Worm (Caenorhabditis elegans) whole organism, L1 larva: ENCODE results near the gene sru-13.

Experiments used
- aly-2 ChIP-seq: fragments of 150-350 bp; optimal IDR thresholded peaks from 2 replicates; lab custom pipeline; 2014; ENCODE audit warnings: missing biosample characterization, missing genetic modification characterization
- ama-1 ChIP-seq: fragments of 150-350 bp; optimal IDR thresholded peaks from 2 replicates; lab custom pipeline; 2014
- lin-13 ChIP-seq: fragments of 150-350 bp; optimal IDR thresholded peaks from 2 replicates; lab custom pipeline; 2014; ENCODE audit warnings: missing biosample characterization, missing genetic modification reagents, missing genetic modification characterization
- lin-39 ChIP-seq: fragments of 150-350 bp; optimal IDR thresholded peaks from 2 replicates; lab custom pipeline; 2014; ENCODE audit warnings: missing biosample characterization, missing genetic modification reagents, missing genetic modification characterization
- skn-1 ChIP-seq: fragments of 150-350 bp; optimal IDR thresholded peaks from 2 replicates; lab custom pipeline; 2014; ENCODE audit warnings: missing biosample characterization, missing genetic modification characterization

DNA sequence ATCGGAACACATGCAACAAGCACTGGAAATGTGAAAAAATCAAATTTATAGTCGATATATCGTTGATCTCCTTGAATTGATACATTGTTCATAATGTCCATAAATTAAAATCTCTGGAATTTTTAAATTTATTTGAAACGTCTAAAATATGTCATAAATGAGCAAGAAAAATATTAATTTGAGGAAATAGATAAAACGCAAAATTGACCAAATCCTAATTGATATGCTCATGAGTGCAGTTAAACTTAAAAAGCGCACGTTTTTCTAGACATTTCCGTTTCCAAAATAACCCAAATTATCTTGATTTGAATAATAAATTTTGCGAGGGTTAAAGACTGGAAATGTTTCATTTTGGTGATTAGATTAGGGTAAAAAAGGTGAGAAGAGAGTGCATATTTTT lies at the start of gene sru-13:
- TF ChIP-seq aly-2 (tag; lab: Kevin White, UChicago), result no peak
- TF ChIP-seq lin-39 (tag; lab: Kevin White, UChicago), result no peak
- TF ChIP-seq ama-1 (lab: Kevin White, UChicago), result no peak
- TF ChIP-seq skn-1 (tag; lab: Kevin White, UChicago), result no peak
- no peak for TF ChIP-seq lin-13 (GFP tag; lab: Kevin White, UChicago)
